Worm (Caenorhabditis elegans): ENCODE measurements around the gene ZC190.7.
A peak's percentile ranks its signal among the peaks of the same experiment; 100 is the strongest.

Gene ZC190.7

ce11 chrV:8643093-8643492 lies 43.6 kb downstream of the ZC190.7 start, which contains the start of gene asp-13:
TSS of gene asp-13 (minus strand) at chrV:8643193.
- peak in 1 of 2 experiments; percentile 30 for TF ChIP-seq unc-62 (GFP tag; optimal IDR thresholded peaks at IDR 0.05 in 1 of 2)
- no peak for TF ChIP-seq unc-62 (tag; optimal IDR thresholded peaks at IDR 0.05)
- TF ChIP-seq pqm-1 (tag; optimal IDR thresholded peaks at IDR 0.05), result peak; percentile 37
- no peak for TF ChIP-seq php-3 (GFP tag; IDR thresholded peaks at IDR 0.05)
- no peak for TF ChIP-seq cey-2 (tag; optimal IDR thresholded peaks at IDR 0.05; ENCODE audit: borderline replicate concordance, insufficient read depth)
- no peak for TF ChIP-seq daf-16 (GFP tag; optimal IDR thresholded peaks at IDR 0.05)
- peak; percentile 23 for TF ChIP-seq daf-16 (tag; optimal IDR thresholded peaks at IDR 0.05)
- TF ChIP-seq nhr-28 (tag; optimal IDR thresholded peaks at IDR 0.05), result peak; percentile 15
- no peak for TF ChIP-seq unc-39 (tag; optimal IDR thresholded peaks at IDR 0.05)
- TF ChIP-seq F44E2.7 (GFP tag; IDR thresholded peaks at IDR 0.05), result no peak
- TF ChIP-seq dve-1 (tag; optimal IDR thresholded peaks at IDR 0.05; ENCODE audit: insufficient read depth), result peak; percentile 3

ce11 chrV:8641266-8641665 lies 45.4 kb downstream of the ZC190.7 start, which contains the start of gene F28A12.3:
TSS of gene F28A12.3 (minus strand) at chrV:8641366.
- TF ChIP-seq unc-130 (GFP tag; optimal IDR thresholded peaks at IDR 0.05) (no peak), aha-1 (tag) (peak; percentile 3)

- TF ChIP-seq gei-8 (GFP tag; optimal IDR thresholded peaks at IDR 0.05) (no peak), spr-1 (tag; optimal IDR thresholded peaks at IDR 0.05) (no peak), daf-8 (GFP tag; IDR thresholded peaks at IDR 0.05) (no peak), madf-5 (GFP tag; IDR thresholded peaks at IDR 0.05) (no peak), tra-1 (GFP tag; IDR thresholded peaks at IDR 0.05) (no peak), nhr-41 (GFP tag; IDR thresholded peaks at IDR 0.05) (no peak), rbr-2 (tag; optimal IDR thresholded peaks at IDR 0.05) (no peak), dmd-6 (GFP tag; IDR thresholded peaks at IDR 0.05) (no peak), spr-3 (GFP tag; optimal IDR thresholded peaks at IDR 0.05) (no peak)
These were observed 48.9 kb downstream of the ZC190.7 start, which contains the start of the genes F28A12.10 and acd-4 for ce11 chrV:8637666-8638271. TSS of gene F28A12.10 (minus strand) at chrV:8637766. TSS of gene acd-4 (plus strand) at chrV:8638221.

- TF ChIP-seq nhr-25 (tag; optimal IDR thresholded peaks at IDR 0.05; ENCODE audit: borderline replicate concordance, insufficient read depth) (no peak), mes-2 (tag; optimal IDR thresholded peaks at IDR 0.05; ENCODE audit: poor library complexity, severe bottlenecking) (no peak), lin-13 (GFP tag; optimal IDR thresholded peaks at IDR 0.05) (no peak), F49E8.2 (tag; optimal IDR thresholded peaks at IDR 0.05; ENCODE audit: borderline replicate concordance) (no peak), aha-1 (tag) (no peak), lin-39 (tag; optimal IDR thresholded peaks at IDR 0.05) (no peak)
These were observed 49.8 kb downstream of the ZC190.7 start, which contains the start of gene grl-12 for ce11 chrV:8636907-8637306. TSS of gene grl-12 (minus strand) at chrV:8637007.

Data from whole organism, L4 larva.